Fruit fly (Drosophila melanogaster): ENCODE results near the gene CG43783.

DNA sequence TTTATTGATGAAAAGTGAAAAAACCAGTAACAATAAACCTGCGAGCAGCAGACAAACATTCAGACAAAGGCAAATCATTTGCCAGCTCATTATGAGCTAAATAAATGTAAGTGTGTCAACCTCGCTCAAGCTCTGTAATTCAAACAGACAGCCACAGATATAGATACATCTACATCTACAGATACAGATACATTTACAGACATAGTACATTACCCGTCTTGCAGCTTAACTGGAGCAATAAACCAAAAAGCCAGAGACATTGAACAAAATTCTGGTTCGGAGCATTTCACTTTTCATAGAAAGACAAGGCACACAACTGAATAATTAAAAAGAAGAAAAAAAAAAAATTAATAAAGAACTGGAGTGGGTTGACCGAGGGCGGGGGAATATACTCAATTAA, 34.4 kb downstream of the CG43783 start:
- TF ChIP-seq h (GFP tag; optimal IDR thresholded peaks at IDR 0.05) (no peak), pan (optimal IDR thresholded peaks at IDR 0.05) (no peak), Vsx2 (GFP tag; optimal IDR thresholded peaks at IDR 0.05; ENCODE audit: partially characterized antibody) (no peak), CG32264 (GFP tag; optimal IDR thresholded peaks at IDR 0.05) (no peak), jim (GFP tag; optimal IDR thresholded peaks at IDR 0.05) (no peak), usp (GFP tag; optimal IDR thresholded peaks at IDR 0.05) (no peak), psq (GFP tag; optimal IDR thresholded peaks at IDR 0.05) (no peak), CG9705 (GFP tag; optimal IDR thresholded peaks at IDR 0.05) (no peak), Abd-B (GFP tag; optimal IDR thresholded peaks at IDR 0.05) (no peak), foxo (GFP tag; optimal IDR thresholded peaks at IDR 0.05) (no peak), dmrt93B (GFP tag; optimal IDR thresholded peaks at IDR 0.05) (no peak), brk (GFP tag; optimal IDR thresholded peaks at IDR 0.05) (no peak), Myc (optimal IDR thresholded peaks at IDR 0.05) (no peak)
